Fruit fly (Drosophila melanogaster) whole organism, embryonic: ENCODE data around the gene CG42685.

Source experiments
- Abd-B ChIP-seq: fragments of 200-800 bp; sonication (Bioruptor generic); optimal IDR thresholded peaks from 2 replicates; lab custom pipeline; 2018; ENCODE audit warnings: missing biosample characterization, mild to moderate bottlenecking, missing genetic modification characterization, moderate library complexity
- CG10462 ChIP-seq: fragments of 200-800 bp; sonication (Bioruptor generic); optimal IDR thresholded peaks from 2 replicates; lab custom pipeline; 2016; ENCODE audit warnings: missing biosample characterization, missing genetic modification characterization
- CG10959 ChIP-seq: fragments of 200-800 bp; sonication (Bioruptor generic); IDR thresholded peaks from 2 replicates; pipeline ENCODE4 v1.3.6; 2022; ENCODE audit warnings: missing biosample characterization, missing genetic modification characterization
- CG10979 ChIP-seq: fragments of 200-800 bp; sonication (Bioruptor generic); optimal IDR thresholded peaks from 2 replicates; lab custom pipeline; 2018; ENCODE audit warnings: missing biosample characterization, mild to moderate bottlenecking, missing genetic modification characterization, moderate library complexity
- CG11695 ChIP-seq: fragments of 200-800 bp; sonication (Bioruptor generic); IDR thresholded peaks from 3 replicates; pipeline ENCODE4 v1.3.6; 2022; ENCODE audit warnings: missing biosample characterization, missing genetic modification characterization
- CG13123 ChIP-seq: fragments of 200-800 bp; sonication (Bioruptor generic); optimal IDR thresholded peaks from 2 replicates; lab custom pipeline; 2016; ENCODE audit warnings: missing biosample characterization, missing genetic modification characterization
- CG14667 ChIP-seq: fragments of 200-800 bp; sonication (Bioruptor generic); IDR thresholded peaks from 2 replicates; pipeline ENCODE4 v1.3.6; 2022; ENCODE audit warnings: missing biosample characterization, missing genetic modification characterization
- CG15601 ChIP-seq: fragments of 200-800 bp; sonication (Bioruptor generic); optimal IDR thresholded peaks from 3 replicates; lab custom pipeline; 2019; ENCODE audit warnings: missing biosample characterization, mild to moderate bottlenecking, missing genetic modification characterization, moderate library complexity
- CG17568 ChIP-seq: fragments of 200-800 bp; sonication (Bioruptor generic); optimal IDR thresholded peaks from 2 replicates; lab custom pipeline; 2018; ENCODE audit warnings: missing biosample characterization, mild to moderate bottlenecking, missing genetic modification characterization, moderate library complexity
- CG17802 ChIP-seq: fragments of 200-800 bp; sonication (Bioruptor generic); optimal IDR thresholded peaks from 2 replicates; lab custom pipeline; 2018; ENCODE audit warnings: missing biosample characterization, mild to moderate bottlenecking, missing genetic modification characterization, moderate library complexity
- CG31224 ChIP-seq: fragments of 200-800 bp; sonication (Bioruptor generic); IDR thresholded peaks from 2 replicates; pipeline ENCODE4 v1.3.6; 2022; ENCODE audit warnings: missing biosample characterization, missing genetic modification characterization
- CG32767 ChIP-seq: fragments of 200-800 bp; sonication (Bioruptor generic); IDR thresholded peaks from 2 replicates; pipeline ENCODE4 v1.3.6; 2022; ENCODE audit warnings: missing biosample characterization, missing genetic modification characterization
- CG3847 ChIP-seq: fragments of 200-800 bp; sonication (Bioruptor generic); IDR thresholded peaks from 2 replicates; pipeline ENCODE4 v1.3.6; 2022; ENCODE audit warnings: missing biosample characterization, missing genetic modification characterization
- CG3995 ChIP-seq: fragments of 200-800 bp; sonication (Bioruptor generic); optimal IDR thresholded peaks from 3 replicates; lab custom pipeline; 2016; ENCODE audit warnings: missing biosample characterization, missing genetic modification characterization
- CG4282 ChIP-seq: fragments of 200-800 bp; sonication (Bioruptor generic); optimal IDR thresholded peaks from 2 replicates; lab custom pipeline; 2016; ENCODE audit warnings: missing biosample characterization, missing genetic modification characterization
- CG4328 ChIP-seq: fragments of 200-800 bp; sonication (Bioruptor generic); optimal IDR thresholded peaks from 3 replicates; lab custom pipeline; 2017; ENCODE audit warnings: missing biosample characterization, missing genetic modification reagents, missing genetic modification characterization
- CG6813 ChIP-seq: fragments of 200-800 bp; sonication (Bioruptor generic); optimal IDR thresholded peaks from 2 replicates; lab custom pipeline; 2017; ENCODE audit warnings: missing biosample characterization, missing genetic modification characterization, mild to moderate bottlenecking, moderate library complexity, missing genetic modification reagents
- CG8359 ChIP-seq: fragments of 200-800 bp; sonication (Bioruptor generic); optimal IDR thresholded peaks from 2 replicates; lab custom pipeline; 2017; ENCODE audit warnings: missing biosample characterization, mild to moderate bottlenecking, missing genetic modification characterization, borderline replicate concordance
- CG8765 ChIP-seq: fragments of 200-800 bp; sonication (Bioruptor generic); IDR thresholded peaks from 2 replicates; pipeline ENCODE4 v1.3.6; 2022; ENCODE audit warnings: missing biosample characterization, missing genetic modification characterization
- CG9727 ChIP-seq: fragments of 200-800 bp; sonication (Bioruptor generic); optimal IDR thresholded peaks from 3 replicates; lab custom pipeline; 2017; ENCODE audit warnings: missing biosample characterization, mild to moderate bottlenecking, missing genetic modification characterization
- CG9876 ChIP-seq: fragments of 200-800 bp; sonication (Bioruptor generic); optimal IDR thresholded peaks from 2 replicates; lab custom pipeline; 2016; ENCODE audit warnings: missing biosample characterization, missing genetic modification characterization
- CoRest ChIP-seq: fragments of 200-800 bp; sonication (Bioruptor generic); optimal IDR thresholded peaks from 3 replicates; lab custom pipeline; 2018; ENCODE audit warnings: missing biosample characterization, mild to moderate bottlenecking, missing genetic modification characterization, moderate library complexity
- D ChIP-seq, 2 experiments: fragments of 200-800 bp in 1 of 2; fragments of >200 bp in 1 of 2; sonication (Bioruptor generic) in 1 of 2; optimal IDR thresholded peaks; 2 replicates in 1 of 2; 3 replicates in 1 of 2; lab custom pipeline; 2017; ENCODE audit warnings: mild to moderate bottlenecking in 1 of 2, missing biosample characterization in 1 of 2, missing genetic modification characterization in 1 of 2, missing genetic modification reagents in 1 of 2
- Dek ChIP-seq: fragments of 200-800 bp; sonication (Bioruptor generic); optimal IDR thresholded peaks from 3 replicates; lab custom pipeline; 2019; ENCODE audit warnings: missing biosample characterization, mild to moderate bottlenecking, missing genetic modification characterization, moderate library complexity
- Dip2 ChIP-seq: fragments of 200-800 bp; sonication (Bioruptor generic); IDR thresholded peaks from 2 replicates; pipeline ENCODE4 v1.3.6; 2022; ENCODE audit warnings: missing biosample characterization, missing genetic modification characterization
- HLH54F ChIP-seq: fragments of 200-800 bp; sonication (Bioruptor generic); optimal IDR thresholded peaks from 3 replicates; lab custom pipeline; 2016; ENCODE audit warnings: missing biosample characterization, missing genetic modification characterization
- Kr ChIP-seq: fragments of 200-800 bp; sonication (Bioruptor generic); optimal IDR thresholded peaks from 2 replicates; lab custom pipeline; 2017; ENCODE audit warnings: missing biosample characterization, mild to moderate bottlenecking, missing genetic modification characterization
- Med ChIP-seq: fragments of 200-800 bp; sonication (Bioruptor generic); peaks from one replicate; lab custom pipeline; 2016; ENCODE audit warnings: missing biosample characterization, missing genetic modification characterization, mild to moderate bottlenecking, inconsistent platforms, moderate library complexity
- Mrtf ChIP-seq: fragments of 200-800 bp; sonication (Bioruptor generic); IDR thresholded peaks from 3 replicates; pipeline ENCODE4 v1.3.6; 2022; ENCODE audit warnings: missing biosample characterization, missing genetic modification characterization
- Oaz ChIP-seq: fragments of 200-800 bp; sonication (Bioruptor generic); IDR thresholded peaks from 2 replicates; pipeline ENCODE4 v1.3.6; 2022; ENCODE audit warnings: missing biosample characterization, missing genetic modification characterization
- Side ChIP-seq: fragments of 200-800 bp; sonication (Bioruptor generic); optimal IDR thresholded peaks from 2 replicates; lab custom pipeline; 2016; ENCODE audit warnings: missing biosample characterization, missing genetic modification characterization
- Sox102F ChIP-seq: fragments of 200-800 bp; sonication (Bioruptor generic); optimal IDR thresholded peaks from 2 replicates; lab custom pipeline; 2018; ENCODE audit warnings: missing biosample characterization, mild to moderate bottlenecking, missing genetic modification characterization, moderate library complexity
- ac ChIP-seq: fragments of 200-800 bp; sonication (Bioruptor generic); optimal IDR thresholded peaks from 3 replicates; lab custom pipeline; 2017; ENCODE audit warnings: missing biosample characterization, mild to moderate bottlenecking, missing genetic modification characterization
- bsh ChIP-seq, 2 experiments: fragments of 200-800 bp; sonication (Bioruptor generic); optimal IDR thresholded peaks; 2 replicates each; lab custom pipeline; 2017 to 2018; ENCODE audit warnings: mild to moderate bottlenecking in 2 of 2, missing biosample characterization in 2 of 2, missing genetic modification characterization in 2 of 2, moderate library complexity in 1 of 2
- chif ChIP-seq, 2 experiments: fragments of 200-800 bp; sonication (Bioruptor generic); optimal IDR thresholded peaks; 3 replicates each; lab custom pipeline; 2016; ENCODE audit warnings: missing biosample characterization in 2 of 2, missing genetic modification characterization in 2 of 2
- ems ChIP-seq: fragments of 200-800 bp; sonication (Bioruptor generic); optimal IDR thresholded peaks from 3 replicates; lab custom pipeline; 2016; ENCODE audit warnings: missing biosample characterization, missing genetic modification characterization
- insv ChIP-seq, 2 experiments: fragments of 200-800 bp; sonication (Bioruptor generic); optimal IDR thresholded peaks; 3 replicates each; lab custom pipeline; 2016 to 2018; ENCODE audit warnings: missing biosample characterization in 2 of 2, missing genetic modification characterization in 2 of 2
- jigr1 ChIP-seq: fragments of 200-800 bp; sonication (Bioruptor generic); IDR thresholded peaks from 3 replicates; pipeline ENCODE4 v1.3.6; 2022; ENCODE audit warnings: missing biosample characterization, missing genetic modification characterization
- jumu ChIP-seq: fragments of 200-800 bp; sonication (Bioruptor generic); optimal IDR thresholded peaks from 3 replicates; lab custom pipeline; 2016; ENCODE audit warnings: missing biosample characterization, missing genetic modification characterization
- nom ChIP-seq: fragments of 200-800 bp; sonication (Bioruptor generic); optimal IDR thresholded peaks from 2 replicates; lab custom pipeline; 2017; ENCODE audit warnings: missing biosample characterization, missing genetic modification characterization, mild to moderate bottlenecking, moderate library complexity, missing genetic modification reagents
- otp ChIP-seq: fragments of 200-800 bp; sonication (Bioruptor generic); IDR thresholded peaks from 3 replicates; pipeline ENCODE4, ENCODE4 v1.3.6; 2022; ENCODE audit warnings: missing biosample characterization, missing genetic modification characterization
- pho ChIP-seq: fragments of 200-800 bp; sonication (Bioruptor generic); optimal IDR thresholded peaks from 2 replicates; lab custom pipeline; 2016; ENCODE audit warnings: missing biosample characterization, missing genetic modification characterization
- repo ChIP-seq: fragments of 200-800 bp; sonication (Bioruptor generic); optimal IDR thresholded peaks from 2 replicates; lab custom pipeline; 2016; ENCODE audit warnings: missing biosample characterization, missing genetic modification characterization
- rib ChIP-seq: fragments of 200-800 bp; sonication (Bioruptor generic); IDR thresholded peaks from 2 replicates; pipeline ENCODE4 v1.3.6; 2022; ENCODE audit warnings: missing biosample characterization, missing genetic modification characterization
- sob ChIP-seq: fragments of 200-800 bp; sonication (Bioruptor generic); IDR thresholded peaks from 2 replicates; pipeline ENCODE4 v1.3.6; 2022; ENCODE audit warnings: missing biosample characterization, missing genetic modification characterization
- tll ChIP-seq, 2 experiments: fragments of 200-800 bp in 1 of 2; fragments of >200 bp in 1 of 2; sonication (Bioruptor generic) in 1 of 2; optimal IDR thresholded peaks; 2 replicates each; lab custom pipeline; 2017 to 2019; ENCODE audit warnings: missing biosample characterization in 2 of 2, missing genetic modification characterization in 2 of 2, mild to moderate bottlenecking in 1 of 2, moderate library complexity in 1 of 2
- twi ChIP-seq: fragments of 200-800 bp; optimal IDR thresholded peaks from 2 replicates; lab custom pipeline; 2019; ENCODE audit warnings: missing biosample characterization, mild to moderate bottlenecking, missing genetic modification characterization, moderate library complexity
- unc-4 ChIP-seq: fragments of 200-800 bp; sonication (Bioruptor generic); IDR thresholded peaks from 2 replicates; pipeline ENCODE4 v1.3.6; 2022; ENCODE audit warnings: missing biosample characterization, missing genetic modification characterization; ENCODE audit not compliant: partially characterized antibody
- wek ChIP-seq: fragments of 200-800 bp; sonication (Bioruptor generic); optimal IDR thresholded peaks from 3 replicates; lab custom pipeline; 2018; ENCODE audit warnings: missing biosample characterization, mild to moderate bottlenecking, missing genetic modification characterization, moderate library complexity
- wor ChIP-seq: fragments of 200-800 bp; sonication (Bioruptor generic); IDR thresholded peaks from 2 replicates; pipeline ENCODE4 v1.3.6; 2022; ENCODE audit warnings: missing biosample characterization, missing genetic modification characterization
- z ChIP-seq: fragments of 200-800 bp; sonication (Bioruptor generic); IDR thresholded peaks from 3 replicates; pipeline ENCODE4 v1.3.6; 2022; ENCODE audit warnings: missing biosample characterization, missing genetic modification characterization

CG42685 gene

dm6 chr2L:14690791-14691190 is 39.2 kb downstream of the CG42685 start (continued):
- TF ChIP-seq tll (GFP tag; optimal IDR thresholded peaks at IDR 0.05; lab: Kevin White, UChicago) = no peak
- TF ChIP-seq CG8359 (GFP tag; lab: Kevin White, UChicago) = no peak
- TF ChIP-seq CG11695 = peak; percentile 18; the same call in 1 of the 3 replicates
- TF ChIP-seq Sox102F (GFP tag; lab: Kevin White, UChicago) = no peak
- TF ChIP-seq rib = no peak
- no peak for TF ChIP-seq CG4282 (GFP tag; lab: Kevin White, UChicago)
- TF ChIP-seq repo (GFP tag; lab: Kevin White, UChicago) = no peak
- peak; percentile 73 for TF ChIP-seq CG9727
- TF ChIP-seq jumu (GFP tag; lab: Kevin White, UChicago) = no peak
- no peak for TF ChIP-seq CG3847 (GFP tag; lab: Robert Waterston, UW)
- TF ChIP-seq Med (GFP tag; lab: Kevin White, UChicago) = no peak
- no peak for TF ChIP-seq unc-4
- TF ChIP-seq CG32767 (GFP tag; lab: Robert Waterston, UW) = no peak
- TF ChIP-seq otp (GFP tag; lab: Robert Waterston, UW) = no peak
- TF ChIP-seq CG15601 = peak; percentile 50
- no peak for TF ChIP-seq nom
- no peak for TF ChIP-seq CG8765 (GFP tag; lab: Robert Waterston, UW)
- TF ChIP-seq CG10959 = peak; percentile 47; the same call in 1 of the 2 replicates
- TF ChIP-seq ac (GFP tag; lab: Kevin White, UChicago) = no peak
- TF ChIP-seq CG3995 (GFP tag; lab: Kevin White, UChicago) = no peak
- no peak for TF ChIP-seq wek
- no peak for TF ChIP-seq CG17568
- no peak for TF ChIP-seq Mrtf
- no peak for TF ChIP-seq Dek (tag; lab: Kevin White, UChicago)
- no peak for TF ChIP-seq z (GFP tag; lab: Robert Waterston, UW)
- no peak for TF ChIP-seq CG9876 (GFP tag; lab: Kevin White, UChicago)
- no peak for TF ChIP-seq Oaz (GFP tag; lab: Robert Waterston, UW)
- peak in 1 of 2 experiments; percentile 15 for TF ChIP-seq chif (GFP tag; optimal IDR thresholded peaks at IDR 0.05; lab: Kevin White, UChicago)
- no peak for TF ChIP-seq CG31224 (GFP tag; lab: Robert Waterston, UW)
- TF ChIP-seq twi (tag; lab: Kevin White, UChicago) = peak; percentile 42
- no peak for TF ChIP-seq CG4328 (GFP tag; lab: Kevin White, UChicago)
- TF ChIP-seq wor (GFP tag; lab: Robert Waterston, UW) = no peak
- TF ChIP-seq CoRest (tag; lab: Kevin White, UChicago) = peak; percentile 11
- no peak for TF ChIP-seq CG17802 (tag; lab: Kevin White, UChicago)
- no peak for TF ChIP-seq CG13123 (GFP tag; lab: Kevin White, UChicago)
- TF ChIP-seq CG10462 (GFP tag; lab: Kevin White, UChicago) = no peak
- TF ChIP-seq Dip2 (GFP tag; lab: Robert Waterston, UW) = no peak
- peak in 1 of 2 experiments; percentile 15 for TF ChIP-seq bsh (GFP tag; optimal IDR thresholded peaks at IDR 0.05; lab: Kevin White, UChicago)
- peak; percentile 70 for TF ChIP-seq CG10979 (tag; lab: Kevin White, UChicago)
- TF ChIP-seq jigr1 = no peak
- TF ChIP-seq Kr (GFP tag; lab: Kevin White, UChicago) = peak; percentile 54
- TF ChIP-seq D (optimal IDR thresholded peaks at IDR 0.05; lab: Kevin White, UChicago) = no peak
- peak; percentile 27 for TF ChIP-seq D (GFP tag; optimal IDR thresholded peaks at IDR 0.05; lab: Kevin White, UChicago)
- no peak for TF ChIP-seq Side (GFP tag; lab: Kevin White, UChicago)
- no peak for TF ChIP-seq ems (GFP tag; lab: Kevin White, UChicago)
- peak; percentile 39 for TF ChIP-seq Abd-B (GFP tag; lab: Kevin White, UChicago)
- no peak for TF ChIP-seq pho (GFP tag; lab: Kevin White, UChicago)
- no peak for TF ChIP-seq CG14667 (GFP tag; lab: Robert Waterston, UW)
- no peak for TF ChIP-seq insv (GFP tag; optimal IDR thresholded peaks at IDR 0.05; lab: Kevin White, UChicago)
- no peak for TF ChIP-seq sob
- no peak for TF ChIP-seq CG6813 (GFP tag; lab: Kevin White, UChicago)
- no peak for TF ChIP-seq HLH54F (GFP tag; lab: Kevin White, UChicago)
